Worm (Caenorhabditis elegans) whole organism, young adult: ENCODE measurements around the gene EEED8.13.

ENCODE experiments used
- C17E4.6 ChIP-seq: fragments of 200-800 bp; sonication (Bioruptor generic); IDR thresholded peaks from 2 replicates; pipeline ENCODE4 v1.3.6; 2022; ENCODE audit warnings: missing genetic modification reagents, missing genetic modification characterization, missing compliant biosample characterization
- F22D6.2 ChIP-seq: sonication (generic microtip); optimal IDR thresholded peaks from 2 replicates; lab custom pipeline; 2016; ENCODE audit warnings: mild to moderate bottlenecking, missing genetic modification characterization, missing compliant biosample characterization
- F39B2.1 ChIP-seq: fragments of 200-800 bp; sonication (Bioruptor generic); IDR thresholded peaks from 2 replicates; pipeline ENCODE4 v1.3.6; 2022; ENCODE audit warnings: missing genetic modification reagents, missing genetic modification characterization, missing compliant biosample characterization
- F49E8.2 ChIP-seq: sonication (generic microtip); optimal IDR thresholded peaks from 3 replicates; lab custom pipeline; 2017; ENCODE audit warnings: missing genetic modification characterization, mild to moderate bottlenecking, missing compliant biosample characterization, antibody characterized with exemption, moderate library complexity; ENCODE audit not compliant: insufficient read depth
- F52B5.7 ChIP-seq: sonication (generic microtip); optimal IDR thresholded peaks from 2 replicates; lab custom pipeline; 2016; ENCODE audit warnings: mild to moderate bottlenecking, missing genetic modification characterization, missing compliant biosample characterization
- F57A8.1 ChIP-seq: fragments of 200-800 bp; sonication (Bioruptor generic); optimal IDR thresholded peaks from 2 replicates; lab custom pipeline; 2018; ENCODE audit warnings: mild to moderate bottlenecking, missing genetic modification characterization, moderate library complexity, missing compliant biosample characterization
- K12H6.12 ChIP-seq: fragments of 200-800 bp; sonication (Bioruptor generic); optimal IDR thresholded peaks from 2 replicates; lab custom pipeline; 2018; ENCODE audit warnings: mild to moderate bottlenecking, missing genetic modification characterization, missing compliant biosample characterization
- T26A5.8 ChIP-seq: sonication (generic microtip); optimal IDR thresholded peaks from 2 replicates; lab custom pipeline; 2016; ENCODE audit warnings: missing genetic modification characterization, missing compliant biosample characterization
- Y79H2A.3 ChIP-seq: fragments of 200-800 bp; sonication (Bioruptor generic); conservative IDR thresholded peaks from 2 replicates; pipeline ENCODE4 v1.3.6; 2022; ENCODE audit warnings: missing genetic modification reagents, missing genetic modification characterization, missing compliant biosample characterization
- ama-1 ChIP-seq, 3 experiments: fragments of 150-350 bp in 1 of 3; sonication (generic microtip) in 2 of 3; optimal IDR thresholded peaks; 2 replicates each; lab custom pipeline; 2014 to 2018; ENCODE audit warnings: missing biosample characterization in 2 of 3, missing genetic modification characterization in 2 of 3, missing genetic modification reagents in 2 of 3
- bed-1 ChIP-seq: fragments of 200-800 bp; sonication (Bioruptor generic); IDR thresholded peaks from 2 replicates; pipeline ENCODE4 v1.3.6; 2022; ENCODE audit warnings: missing genetic modification reagents, missing genetic modification characterization, missing compliant biosample characterization
- ceh-40 ChIP-seq: fragments of 200-800 bp; sonication (Bioruptor generic); IDR thresholded peaks from 2 replicates; pipeline ENCODE4 v1.3.6; 2022; ENCODE audit warnings: missing genetic modification characterization, missing compliant biosample characterization
- ceh-91 ChIP-seq: fragments of 200-800 bp; sonication (Bioruptor generic); IDR thresholded peaks from 2 replicates; pipeline ENCODE4 v1.3.6; 2022; ENCODE audit warnings: missing genetic modification reagents, missing genetic modification characterization, missing compliant biosample characterization
- efl-1 ChIP-seq: fragments of 150-350 bp; optimal IDR thresholded peaks from 2 replicates; lab custom pipeline; 2014; ENCODE audit warnings: missing biosample characterization, missing genetic modification reagents, missing genetic modification characterization
- egl-44 ChIP-seq: fragments of 200-800 bp; sonication (Bioruptor generic); IDR thresholded peaks from 2 replicates; pipeline ENCODE4 v1.3.6; 2022; ENCODE audit warnings: missing genetic modification reagents, missing genetic modification characterization, missing compliant biosample characterization
- ets-4 ChIP-seq: fragments of 200-800 bp; sonication (Bioruptor generic); optimal IDR thresholded peaks from 2 replicates; lab custom pipeline; 2018; ENCODE audit warnings: mild to moderate bottlenecking, missing genetic modification characterization, missing compliant biosample characterization
- fkh-3 ChIP-seq: sonication (generic microtip); optimal IDR thresholded peaks from 2 replicates; lab custom pipeline; 2016; ENCODE audit warnings: mild to moderate bottlenecking, missing genetic modification characterization, missing compliant biosample characterization
- gei-17 ChIP-seq: fragments of 200-800 bp; sonication (Bioruptor generic); optimal IDR thresholded peaks from 2 replicates; lab custom pipeline; 2018; ENCODE audit warnings: mild to moderate bottlenecking, missing genetic modification characterization, missing compliant biosample characterization
- hmg-1.2 ChIP-seq: fragments of 200-800 bp; sonication (Bioruptor generic); IDR thresholded peaks from 2 replicates; pipeline ENCODE4 v1.3.6; 2022; ENCODE audit warnings: missing genetic modification reagents, missing genetic modification characterization, missing compliant biosample characterization
- hrde-1 ChIP-seq: sonication (generic microtip); optimal IDR thresholded peaks from 2 replicates; lab custom pipeline; 2016; ENCODE audit warnings: missing genetic modification characterization, mild to moderate bottlenecking, missing compliant biosample characterization, moderate library complexity, missing genotype, missing genetic modification reagents, borderline replicate concordance
- hsf-1 ChIP-seq: fragments of 200-800 bp; sonication (Bioruptor generic); IDR thresholded peaks from 2 replicates; pipeline ENCODE4 v1.3.6; 2022; ENCODE audit warnings: missing genetic modification reagents, missing genetic modification characterization, missing compliant biosample characterization
- let-607 ChIP-seq, 2 experiments: fragments of 200-800 bp in 1 of 2; sonication (Bioruptor generic) in 1 of 2; sonication (generic microtip) in 1 of 2; optimal IDR thresholded peaks; 2 replicates each; lab custom pipeline; 2016 to 2018; ENCODE audit warnings: mild to moderate bottlenecking in 2 of 2, missing compliant biosample characterization in 2 of 2, missing genetic modification characterization in 2 of 2, moderate library complexity in 2 of 2, missing genotype in 1 of 2
- lin-26 ChIP-seq: fragments of 200-800 bp; sonication (Bioruptor generic); IDR thresholded peaks from 2 replicates; pipeline ENCODE4 v1.3.6; 2022; ENCODE audit warnings: missing genetic modification reagents, missing genetic modification characterization, missing compliant biosample characterization
- lin-40 ChIP-seq: sonication (generic microtip); optimal IDR thresholded peaks from 2 replicates; lab custom pipeline; 2016; ENCODE audit warnings: missing genetic modification characterization, mild to moderate bottlenecking, missing compliant biosample characterization, missing genotype, missing genetic modification reagents
- lin-54 ChIP-seq: fragments of 200-800 bp; sonication (Bioruptor generic); optimal IDR thresholded peaks from 2 replicates; lab custom pipeline; 2018; ENCODE audit warnings: mild to moderate bottlenecking, missing genetic modification characterization, missing compliant biosample characterization
- lir-1 ChIP-seq: fragments of 200-800 bp; sonication (Bioruptor generic); conservative IDR thresholded peaks from 2 replicates; pipeline ENCODE4 v1.3.6; 2022; ENCODE audit warnings: missing genetic modification reagents, missing genetic modification characterization, missing compliant biosample characterization
- lsy-27 ChIP-seq: sonication (generic microtip); optimal IDR thresholded peaks from 2 replicates; lab custom pipeline; 2017; ENCODE audit warnings: missing genetic modification characterization, mild to moderate bottlenecking, missing compliant biosample characterization, antibody characterized with exemption, missing genotype, borderline replicate concordance; ENCODE audit not compliant: insufficient read depth
- madf-8 ChIP-seq: fragments of 200-800 bp; sonication (Bioruptor generic); conservative IDR thresholded peaks from 2 replicates; pipeline ENCODE4 v1.3.6; 2022; ENCODE audit warnings: missing genetic modification reagents, missing genetic modification characterization, missing compliant biosample characterization
- nfya-1 ChIP-seq: sonication (generic microtip); optimal IDR thresholded peaks from 2 replicates; lab custom pipeline; 2017; ENCODE audit warnings: antibody characterized with exemption, missing compliant biosample characterization, missing genetic modification characterization, borderline replicate concordance; ENCODE audit not compliant: insufficient read depth
- nhr-120 ChIP-seq: fragments of 200-800 bp; sonication (Bioruptor generic); IDR thresholded peaks from 2 replicates; pipeline ENCODE4 v1.3.6; 2022; ENCODE audit warnings: missing genetic modification characterization, missing compliant biosample characterization
- pha-4 ChIP-seq: fragments of 150-350 bp; sonication (generic microtip); optimal IDR thresholded peaks from 2 replicates; lab custom pipeline; 2014; ENCODE audit warnings: missing biosample characterization, missing genetic modification reagents, missing genetic modification characterization
- repo-1 ChIP-seq: sonication (generic microtip); optimal IDR thresholded peaks from 2 replicates; lab custom pipeline; 2017; ENCODE audit warnings: mild to moderate bottlenecking, missing genetic modification characterization, missing compliant biosample characterization
- rpc-1 ChIP-seq, 2 experiments: fragments of 150-350 bp in 1 of 2; sonication (generic microtip) in 1 of 2; optimal IDR thresholded peaks; 2 replicates each; lab custom pipeline; 2014 to 2018; ENCODE audit warnings: missing biosample characterization in 1 of 2, missing genetic modification characterization in 1 of 2, missing genetic modification reagents in 1 of 2, missing genotype in 1 of 2
- sea-2 ChIP-seq: fragments of 200-800 bp; sonication (Bioruptor generic); IDR thresholded peaks from 2 replicates; pipeline ENCODE4 v1.3.6; 2022; ENCODE audit warnings: missing genetic modification characterization, missing compliant biosample characterization
- snpc-1.3 ChIP-seq: sonication (generic microtip); optimal IDR thresholded peaks from 2 replicates; lab custom pipeline; 2017; ENCODE audit warnings: missing genetic modification characterization, mild to moderate bottlenecking, missing compliant biosample characterization, antibody characterized with exemption, moderate library complexity, missing genotype, missing genetic modification reagents; ENCODE audit not compliant: insufficient read depth
- sptf-2 ChIP-seq: fragments of 200-800 bp; sonication (Bioruptor generic); optimal IDR thresholded peaks from 2 replicates; lab custom pipeline; 2018; ENCODE audit warnings: mild to moderate bottlenecking, missing genetic modification characterization, missing compliant biosample characterization
- unc-62 ChIP-seq: fragments of 150-350 bp; optimal IDR thresholded peaks from 2 replicates; lab custom pipeline; 2014; ENCODE audit warnings: missing biosample characterization, missing genetic modification reagents, missing genetic modification characterization
- ztf-22 ChIP-seq: fragments of 200-800 bp; sonication (Bioruptor generic); optimal IDR thresholded peaks from 2 replicates; lab custom pipeline; 2018; ENCODE audit warnings: mild to moderate bottlenecking, missing genetic modification characterization, moderate library complexity, missing compliant biosample characterization
- ztf-25 ChIP-seq: fragments of 200-800 bp; sonication (Bioruptor generic); IDR thresholded peaks from 2 replicates; pipeline ENCODE4 v1.3.6; 2022; ENCODE audit warnings: missing genetic modification reagents, missing genetic modification characterization, missing compliant biosample characterization

Gene EEED8.13

DNA sequence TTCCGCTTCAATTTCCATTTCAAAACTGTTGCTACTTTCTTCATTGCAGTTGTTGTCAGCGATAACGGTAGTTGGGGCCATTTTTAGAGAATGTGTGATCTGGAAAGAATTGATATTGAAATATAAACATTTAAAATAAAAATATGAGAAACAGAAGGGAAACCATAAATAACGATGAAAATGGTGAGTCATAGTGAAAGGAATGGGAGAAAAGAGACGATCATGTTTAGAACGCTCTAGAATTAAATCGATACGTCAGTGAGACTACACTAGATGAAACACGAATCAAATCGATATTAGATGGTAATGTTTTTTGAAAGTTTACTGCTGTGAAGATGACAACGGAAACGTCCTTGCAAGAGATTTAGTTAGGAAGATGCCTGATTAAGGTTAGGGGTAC is 3.4 kb downstream of the EEED8.13 start, which contains the start of the genes EEED8.12 and EEED8.4:
Gene EEED8.12, minus strand, starts transcription at position 101 of the 400 bp plus-strand sequence.
Gene EEED8.4, plus strand, starts transcription at position 396 of the 400 bp plus-strand sequence.
- TF ChIP-seq C17E4.6 (GFP tag; lab: Robert Waterston, UW) (no peak), lin-26 (no peak), F39B2.1 (GFP tag; lab: Robert Waterston, UW) (no peak), efl-1 (GFP tag; lab: Kevin White, UChicago) (no peak), K12H6.12 (tag; lab: Kevin White, UChicago) (no peak), ceh-91 (GFP tag; lab: Robert Waterston, UW) (no peak), F22D6.2 (tag; lab: Kevin White, UChicago) (no peak), Y79H2A.3 (GFP tag; lab: Robert Waterston, UW) (no peak), hrde-1 (tag; lab: Kevin White, UChicago) (no peak), lsy-27 (tag; lab: Kevin White, UChicago) (no peak), ztf-25 (no peak), hmg-1.2 (GFP tag; lab: Robert Waterston, UW) (no peak)

ce11 chrII:5407548-5407947 is 4.8 kb downstream of the EEED8.13 start, which contains the start of gene clec-141:
Gene clec-141 (minus strand): TSS chrII:5407648.
- TF ChIP-seq lir-1 (GFP tag; lab: Robert Waterston, UW) (no peak), C17E4.6 (GFP tag; lab: Robert Waterston, UW) (no peak), lin-40 (tag; lab: Kevin White, UChicago) (no peak), T26A5.8 (no peak)

DNA sequence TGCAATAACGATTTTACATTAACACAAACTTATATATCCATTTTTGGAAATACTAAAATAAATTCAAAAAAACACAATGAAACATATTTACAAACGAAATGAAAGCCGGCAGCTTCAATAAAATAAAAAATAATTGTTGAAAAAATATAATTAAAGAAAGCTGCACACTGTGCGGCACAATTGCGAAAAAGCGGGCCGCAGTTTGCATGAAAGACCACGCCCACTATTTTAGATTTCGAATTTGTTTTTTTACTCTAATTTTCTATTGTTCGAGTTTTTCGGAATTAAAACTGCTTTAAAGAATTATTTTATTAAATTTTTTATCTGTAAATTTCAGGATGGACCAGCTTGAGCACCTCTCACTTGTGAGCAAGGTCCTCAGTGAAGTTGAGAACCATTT is 13.2 kb downstream of the EEED8.13 start, which contains the start of gene mog-5:
Gene mog-5, plus strand, starts transcription at position 338 of the 400 bp plus-strand sequence.
- TF ChIP-seq fkh-3 (tag; lab: Kevin White, UChicago) (no peak), rpc-1 (optimal IDR thresholded peaks at IDR 0.05; lab: Kevin White, UChicago) (peak; percentile 14), rpc-1 (tag; optimal IDR thresholded peaks at IDR 0.05; lab: Kevin White, UChicago) (no peak), madf-8 (GFP tag; lab: Robert Waterston, UW) (no peak), ets-4 (GFP tag; lab: Kevin White, UChicago) (no peak), ama-1 (optimal IDR thresholded peaks at IDR 0.05; lab: Kevin White, UChicago) (no peak), ama-1 (GFP tag; optimal IDR thresholded peaks at IDR 0.05; lab: Kevin White, UChicago) (no peak), nfya-1 (no peak), gei-17 (no peak), nhr-120 (no peak), F52B5.7 (tag; lab: Kevin White, UChicago) (no peak), F49E8.2 (tag; lab: Kevin White, UChicago) (no peak), F57A8.1 (GFP tag; lab: Kevin White, UChicago) (no peak), egl-44 (GFP tag; lab: Robert Waterston, UW) (no peak), let-607 (tag; optimal IDR thresholded peaks at IDR 0.05; lab: Kevin White, UChicago) (no peak), snpc-1.3 (tag; lab: Kevin White, UChicago) (peak; percentile 23), sptf-2 (GFP tag; lab: Kevin White, UChicago) (no peak), hsf-1 (GFP tag; lab: Robert Waterston, UW) (no peak), pha-4 (tag; lab: Kevin White, UChicago) (peak; percentile 22), repo-1 (tag; lab: Kevin White, UChicago) (no peak), unc-62 (GFP tag; lab: Kevin White, UChicago) (no peak), ztf-22 (GFP tag; lab: Kevin White, UChicago) (no peak), sea-2 (GFP tag; lab: Robert Waterston, UW) (no peak), ceh-40 (GFP tag; lab: Robert Waterston, UW) (no peak), bed-1 (GFP tag; lab: Robert Waterston, UW) (no peak), efl-1 (GFP tag; lab: Kevin White, UChicago) (no peak), lin-54 (no peak)
